Worm (Caenorhabditis elegans) whole organism, dauer: ENCODE results near the gene F52H2.3.

Source experiments
- unc-62 ChIP-seq: sonication (generic microtip); optimal IDR thresholded peaks from 2 replicates; lab custom pipeline; 2017; ENCODE audit warnings: missing biosample characterization, missing genetic modification reagents, missing genetic modification characterization

F52H2.3 gene

ce11 chrX:2515224-2515623 is 25.6 kb downstream of the F52H2.3 start, which contains the start of gene syg-1:
Gene syg-1 (minus strand): TSS chrX:2515324.
- no peak for TF ChIP-seq unc-62 (GFP tag; lab: Kevin White, UChicago)

ce11 chrX:2513667-2514198 is 27.1 kb downstream of the F52H2.3 start:
- no peak for TF ChIP-seq unc-62 (GFP tag; lab: Kevin White, UChicago)

ce11 chrX:2508449-2508848 is 32.4 kb downstream of the F52H2.3 start, which contains the start of gene K02E10.7:
Gene K02E10.7 (minus strand): TSS chrX:2508549.
- no peak for TF ChIP-seq unc-62 (GFP tag; lab: Kevin White, UChicago)

- no peak for TF ChIP-seq unc-62 (GFP tag; lab: Kevin White, UChicago)
Measured at ce11 chrX:2506738-2507137, 34.1 kb downstream of the F52H2.3 start.

ce11 chrX:2497816-2498215 is 43.0 kb downstream of the F52H2.3 start:
- no peak for TF ChIP-seq unc-62 (GFP tag; lab: Kevin White, UChicago)

- no peak for TF ChIP-seq unc-62 (GFP tag; lab: Kevin White, UChicago)
Measured at ce11 chrX:2495865-2496314, 45.0 kb downstream of the F52H2.3 start, which contains the start of gene rabr-1. Gene rabr-1 (plus strand): TSS chrX:2496180.

ce11 chrX:2494296-2494695 is 46.6 kb downstream of the F52H2.3 start:
- no peak for TF ChIP-seq unc-62 (GFP tag; lab: Kevin White, UChicago)

ce11 chrX:2493586-2494175 is 47.2 kb downstream of the F52H2.3 start:
- no peak for TF ChIP-seq unc-62 (GFP tag; lab: Kevin White, UChicago)
